Fruit fly (Drosophila melanogaster) Kc167 (cell line): ENCODE results near the gene Akh.

Experiments
- Myc ChIP-seq: fragments of >200 bp; optimal IDR thresholded peaks from 2 replicates; lab custom pipeline; 2017; ENCODE audit warnings: missing external identifiers
- Sin3A ChIP-seq: fragments of >200 bp; optimal IDR thresholded peaks from 2 replicates; lab custom pipeline; 2018; ENCODE audit warnings: missing external identifiers
- insv ChIP-seq: fragments of >200 bp; optimal IDR thresholded peaks from 3 replicates; lab custom pipeline; 2018; ENCODE audit warnings: missing external identifiers
- psq ChIP-seq: fragments of >200 bp; optimal IDR thresholded peaks from 2 replicates; lab custom pipeline; 2017; ENCODE audit warnings: missing external identifiers
- ttk ChIP-seq: sonication (Bioruptor generic); optimal IDR thresholded peaks from 2 replicates; lab custom pipeline; 2017; ENCODE audit warnings: missing external identifiers

DNA sequence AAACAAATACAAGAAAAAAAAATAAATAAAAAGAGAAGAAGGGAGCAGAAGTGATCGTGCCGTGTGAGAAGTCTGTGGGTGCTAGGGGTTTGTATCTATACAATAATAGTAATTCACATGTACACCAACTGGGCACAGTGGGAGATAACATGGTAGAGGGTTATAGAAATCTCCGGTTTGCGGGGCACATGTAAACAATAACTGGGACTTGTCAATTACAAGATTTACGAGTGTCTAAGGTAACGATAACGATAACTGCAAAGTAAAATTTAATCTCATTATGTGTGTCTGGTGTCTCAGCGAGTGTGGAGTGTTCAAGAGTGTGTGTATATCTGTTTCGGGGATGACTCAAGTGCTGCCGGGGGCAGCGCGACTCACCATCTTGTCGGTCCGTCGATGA lies 10.5 kb upstream of the Akh start:
- TF ChIP-seq psq (lab: Kevin White, UChicago) (no peak), Sin3A (no peak), Myc (lab: Kevin White, UChicago) (no peak), ttk (lab: Kevin White, UChicago) (no peak), insv (lab: Kevin White, UChicago) (no peak)
